Worm (Caenorhabditis elegans) whole organism, L4 larva: ENCODE results near the gene msp-32.

ENCODE experiments used
- F44E2.7 ChIP-seq: fragments of 200-800 bp; sonication (Bioruptor generic); IDR thresholded peaks from 2 replicates; pipeline ENCODE4 v2.1.2; 2022; ENCODE audit warnings: missing genetic modification characterization, missing compliant biosample characterization
- T20F7.1 ChIP-seq: fragments of 200-800 bp; sonication (Bioruptor generic); optimal IDR thresholded peaks from 2 replicates; lab custom pipeline; 2018; ENCODE audit warnings: mild to moderate bottlenecking, missing genetic modification characterization, missing compliant biosample characterization
- Y105C5A.15 ChIP-seq: fragments of 200-800 bp; sonication (Bioruptor generic); IDR thresholded peaks from 2 replicates; pipeline ENCODE4 v1.3.6; 2022; ENCODE audit warnings: missing genetic modification characterization, missing compliant biosample characterization
- ZK546.5 ChIP-seq, 2 experiments: sonication (generic microtip); optimal IDR thresholded peaks; 2 replicates each; lab custom pipeline; 2017; ENCODE audit warnings: missing biosample characterization in 2 of 2, missing genetic modification characterization in 2 of 2
- aly-2 ChIP-seq: sonication (generic microtip); optimal IDR thresholded peaks from 2 replicates; lab custom pipeline; 2018; ENCODE audit warnings: missing biosample characterization, missing genetic modification characterization
- arid-1 ChIP-seq: fragments of 200-800 bp; sonication (Bioruptor generic); conservative IDR thresholded peaks from 2 replicates; pipeline ENCODE4 v1.3.6; 2022; ENCODE audit warnings: missing genetic modification reagents, missing genetic modification characterization, missing compliant biosample characterization
- ceh-20 ChIP-seq: fragments of 200-800 bp; sonication (Bioruptor generic); IDR thresholded peaks from 2 replicates; pipeline ENCODE4 v1.3.6; 2022; ENCODE audit warnings: missing genetic modification reagents, missing genetic modification characterization, missing compliant biosample characterization
- ceh-82 ChIP-seq: sonication (generic microtip); optimal IDR thresholded peaks from 2 replicates; lab custom pipeline; 2017; ENCODE audit warnings: missing biosample characterization, missing genetic modification characterization
- ces-1 ChIP-seq: fragments of 150-350 bp; sonication (generic microtip); optimal IDR thresholded peaks from 4 replicates; lab custom pipeline; 2014; ENCODE audit warnings: missing biosample characterization, missing genetic modification reagents, missing genetic modification characterization
- ctbp-1 ChIP-seq: fragments of 200-800 bp; sonication (Bioruptor generic); IDR thresholded peaks from 2 replicates; pipeline ENCODE4 v1.3.6; 2022; ENCODE audit warnings: missing genetic modification reagents, missing genetic modification characterization, missing compliant biosample characterization
- daf-16 ChIP-seq, 3 experiments: sonication (generic microtip); optimal IDR thresholded peaks; 2 replicates each; lab custom pipeline; 2016 to 2017; ENCODE audit warnings: missing genetic modification characterization in 3 of 3, missing genetic modification reagents in 3 of 3, mild to moderate bottlenecking in 2 of 3, missing compliant biosample characterization in 2 of 3, missing biosample characterization in 1 of 3, moderate library complexity in 1 of 3
- daf-19 ChIP-seq: fragments of 200-800 bp; sonication (Bioruptor generic); conservative IDR thresholded peaks from 2 replicates; pipeline ENCODE4 v1.3.6; 2022; ENCODE audit warnings: missing genetic modification characterization, missing compliant biosample characterization
- daf-8 ChIP-seq: fragments of 200-800 bp; sonication (Bioruptor generic); IDR thresholded peaks from 2 replicates; pipeline ENCODE4 v1.3.6; 2022; ENCODE audit warnings: missing genetic modification characterization, missing compliant biosample characterization
- dmd-9 ChIP-seq: fragments of 200-800 bp; sonication (Bioruptor generic); IDR thresholded peaks from 2 replicates; pipeline ENCODE4 v1.3.6; 2022; ENCODE audit warnings: missing genetic modification reagents, missing genetic modification characterization, missing compliant biosample characterization
- dve-1 ChIP-seq: sonication (generic microtip); optimal IDR thresholded peaks from 2 replicates; lab custom pipeline; 2017; ENCODE audit warnings: antibody characterized with exemption, mild to moderate bottlenecking, missing genetic modification characterization, missing compliant biosample characterization; ENCODE audit not compliant: insufficient read depth
- egl-43 ChIP-seq: fragments of 200-800 bp; sonication (Bioruptor generic); IDR thresholded peaks from 2 replicates; pipeline ENCODE4 v1.3.6; 2022; ENCODE audit warnings: missing genetic modification reagents, missing genetic modification characterization, missing compliant biosample characterization
- hif-1 ChIP-seq, 2 experiments: sonication (generic microtip); optimal IDR thresholded peaks; 2 replicates each; lab custom pipeline; 2016 to 2017; ENCODE audit warnings: missing compliant biosample characterization in 2 of 2, missing genetic modification characterization in 2 of 2, missing genetic modification reagents in 2 of 2, missing genotype in 2 of 2, mild to moderate bottlenecking in 1 of 2
- hlh-30 ChIP-seq: sonication (generic microtip); optimal IDR thresholded peaks from 2 replicates; lab custom pipeline; 2017; ENCODE audit warnings: antibody characterized with exemption, mild to moderate bottlenecking, missing genetic modification characterization, missing compliant biosample characterization; ENCODE audit not compliant: insufficient read depth
- hmg-1.1 ChIP-seq: fragments of 200-800 bp; sonication (Bioruptor generic); IDR thresholded peaks from 2 replicates; pipeline ENCODE4 v1.3.6; 2022; ENCODE audit warnings: missing genetic modification reagents, missing genetic modification characterization, missing compliant biosample characterization
- jun-1 ChIP-seq: fragments of 150-350 bp; optimal IDR thresholded peaks from 2 replicates; lab custom pipeline; 2014; ENCODE audit warnings: missing biosample characterization, missing genetic modification reagents, missing genetic modification characterization
- lim-7 ChIP-seq: fragments of 200-800 bp; sonication (Bioruptor generic); IDR thresholded peaks from 2 replicates; pipeline ENCODE4 v1.3.6; 2022; ENCODE audit warnings: missing genetic modification characterization, missing compliant biosample characterization
- lin-1 ChIP-seq: fragments of 200-800 bp; sonication (Bioruptor generic); IDR thresholded peaks from 2 replicates; pipeline ENCODE4 v1.3.6; 2022; ENCODE audit warnings: missing genetic modification reagents, missing genetic modification characterization, missing compliant biosample characterization
- lsy-2 ChIP-seq, 2 experiments: fragments of 150-350 bp in 1 of 2; sonication (generic microtip) in 1 of 2; optimal IDR thresholded peaks; 2 replicates each; lab custom pipeline; 2014 to 2017; ENCODE audit warnings: missing biosample characterization in 2 of 2, missing genetic modification characterization in 2 of 2
- madf-5 ChIP-seq, 2 experiments: fragments of 200-800 bp; sonication (Bioruptor generic); IDR thresholded peaks; 2 replicates each; pipeline ENCODE4 v1.3.6; 2022; ENCODE audit warnings: missing compliant biosample characterization in 2 of 2, missing genetic modification characterization in 2 of 2
- madf-9 ChIP-seq: fragments of 200-800 bp; sonication (Bioruptor generic); conservative IDR thresholded peaks from 2 replicates; pipeline ENCODE4 v1.3.6; 2022; ENCODE audit warnings: missing genetic modification reagents, missing genetic modification characterization, missing compliant biosample characterization
- mdt-29 ChIP-seq: fragments of 200-800 bp; sonication (Bioruptor generic); IDR thresholded peaks from 2 replicates; pipeline ENCODE4 v1.3.6; 2022; ENCODE audit warnings: missing genetic modification reagents, missing genetic modification characterization, missing compliant biosample characterization
- mep-1 ChIP-seq: fragments of 150-350 bp; sonication (generic microtip); optimal IDR thresholded peaks from 3 replicates; lab custom pipeline; 2014; ENCODE audit warnings: missing biosample characterization, missing genetic modification characterization
- mes-2 ChIP-seq: sonication (generic microtip); optimal IDR thresholded peaks from 2 replicates; lab custom pipeline; 2016; ENCODE audit warnings: missing genotype, mild to moderate bottlenecking, missing genetic modification characterization, missing compliant biosample characterization; ENCODE audit not compliant: poor library complexity, severe bottlenecking
- nhr-102 ChIP-seq: sonication (generic microtip); optimal IDR thresholded peaks from 2 replicates; lab custom pipeline; 2016; ENCODE audit warnings: mild to moderate bottlenecking, missing genetic modification characterization, moderate library complexity, missing compliant biosample characterization
- nhr-11 ChIP-seq: fragments of 150-350 bp; optimal IDR thresholded peaks from 2 replicates; lab custom pipeline; 2014; ENCODE audit warnings: missing biosample characterization, missing genetic modification characterization
- nhr-25 ChIP-seq: sonication (generic microtip); optimal IDR thresholded peaks from 2 replicates; lab custom pipeline; 2017; ENCODE audit warnings: missing genetic modification characterization, mild to moderate bottlenecking, missing compliant biosample characterization, antibody characterized with exemption, moderate library complexity, borderline replicate concordance; ENCODE audit not compliant: insufficient read depth
- nhr-41 ChIP-seq: fragments of 200-800 bp; sonication (Bioruptor generic); IDR thresholded peaks from 2 replicates; pipeline ENCODE4 v1.3.6; 2022; ENCODE audit warnings: missing genetic modification reagents, missing genetic modification characterization, missing compliant biosample characterization
- nhr-76 ChIP-seq: fragments of 150-350 bp; optimal IDR thresholded peaks from 2 replicates; lab custom pipeline; 2014; ENCODE audit warnings: missing biosample characterization, missing genetic modification characterization
- nhr-77 ChIP-seq: fragments of 150-350 bp; optimal IDR thresholded peaks from 2 replicates; lab custom pipeline; 2014; ENCODE audit warnings: missing biosample characterization, missing genetic modification characterization
- php-3 ChIP-seq: fragments of 200-800 bp; sonication (Bioruptor generic); IDR thresholded peaks from 2 replicates; pipeline ENCODE4 v1.3.6; 2022; ENCODE audit warnings: missing genetic modification reagents, missing genetic modification characterization, missing compliant biosample characterization
- rbr-2 ChIP-seq: sonication (generic microtip); optimal IDR thresholded peaks from 2 replicates; lab custom pipeline; 2016; ENCODE audit warnings: missing genotype, missing genetic modification characterization, missing compliant biosample characterization
- saeg-2 ChIP-seq: fragments of 200-800 bp; sonication (Bioruptor generic); IDR thresholded peaks from 2 replicates; pipeline ENCODE4 v1.3.6; 2022; ENCODE audit warnings: missing genetic modification reagents, missing genetic modification characterization, missing compliant biosample characterization
- sdz-12 ChIP-seq: fragments of 200-800 bp; sonication (Bioruptor generic); optimal IDR thresholded peaks from 2 replicates; lab custom pipeline; 2018; ENCODE audit warnings: mild to moderate bottlenecking, missing genetic modification characterization, missing compliant biosample characterization
- set-16 ChIP-seq: fragments of 200-800 bp; sonication (Bioruptor generic); IDR thresholded peaks from 2 replicates; pipeline ENCODE4 v1.3.6; 2022; ENCODE audit warnings: missing genetic modification reagents, missing genetic modification characterization, missing compliant biosample characterization
- skn-1 ChIP-seq: fragments of 150-350 bp; optimal IDR thresholded peaks from 2 replicates; lab custom pipeline; 2014; ENCODE audit warnings: missing biosample characterization, missing genetic modification characterization
- snpc-4 ChIP-seq: fragments of 150-350 bp; optimal IDR thresholded peaks from 2 replicates; lab custom pipeline; 2014; ENCODE audit warnings: missing biosample characterization, missing genetic modification characterization
- spr-1 ChIP-seq: sonication (generic microtip); optimal IDR thresholded peaks from 2 replicates; lab custom pipeline; 2016; ENCODE audit warnings: mild to moderate bottlenecking, missing genetic modification characterization, missing compliant biosample characterization
- spr-3 ChIP-seq: fragments of 200-800 bp; sonication (Bioruptor generic); optimal IDR thresholded peaks from 2 replicates; lab custom pipeline; 2018; ENCODE audit warnings: mild to moderate bottlenecking, missing genetic modification characterization, missing compliant biosample characterization
- tra-1 ChIP-seq: fragments of 200-800 bp; sonication (Bioruptor generic); IDR thresholded peaks from 2 replicates; pipeline ENCODE4 v1.3.6; 2022; ENCODE audit warnings: missing genetic modification reagents, missing genetic modification characterization, missing compliant biosample characterization
- ztf-11 ChIP-seq: fragments of 150-350 bp; optimal IDR thresholded peaks from 2 replicates; lab custom pipeline; 2014; ENCODE audit warnings: missing biosample characterization, missing genetic modification characterization

msp-32 gene

ce11 chrII:4941541-4942206 is 43.0 kb downstream of the msp-32 start, which contains the start of gene ZK546.19 (continued):
- TF ChIP-seq daf-16 (GFP tag; optimal IDR thresholded peaks at IDR 0.05; lab: Kevin White, UChicago) (peak in 1 of 2 experiments; percentile 39), daf-16 (tag; optimal IDR thresholded peaks at IDR 0.05; lab: Kevin White, UChicago) (peak; percentile 70)

ce11 chrII:4942397-4942796 is 43.8 kb downstream of the msp-32 start:
- TF ChIP-seq nhr-76 (tag; lab: Kevin White, UChicago), result no peak
- TF ChIP-seq madf-9 (GFP tag; lab: Robert Waterston, UW), result peak; percentile 63; the same call in 1 of the 2 replicates
- peak; percentile 22; the same call in 1 of the 2 replicates for TF ChIP-seq lin-1 (GFP tag; lab: Robert Waterston, UW)
- no peak for TF ChIP-seq ztf-11 (tag; lab: Kevin White, UChicago)
- no peak for TF ChIP-seq ZK546.5 (tag; optimal IDR thresholded peaks at IDR 0.05; lab: Kevin White, UChicago)
- peak; percentile 39 for TF ChIP-seq T20F7.1 (GFP tag; lab: Kevin White, UChicago)
- TF ChIP-seq hmg-1.1 (GFP tag; lab: Robert Waterston, UW), result peak; percentile 65
- no peak for TF ChIP-seq sdz-12
- peak; percentile 43 for TF ChIP-seq php-3 (GFP tag; lab: Robert Waterston, UW)
- TF ChIP-seq madf-5 (GFP tag; IDR thresholded peaks at IDR 0.05; lab: Robert Waterston, UW), result peak; percentile 38 to 67; a peak in 2 of 4 replicates
- TF ChIP-seq dve-1 (tag; lab: Kevin White, UChicago), result peak; percentile 23
- TF ChIP-seq spr-1 (tag; lab: Kevin White, UChicago), result peak; percentile 59
- TF ChIP-seq rbr-2, result peak; percentile 42
- TF ChIP-seq lsy-2 (tag; optimal IDR thresholded peaks at IDR 0.05; lab: Kevin White, UChicago), result peak in 1 of 2 experiments; percentile 16
- TF ChIP-seq hif-1 (tag; optimal IDR thresholded peaks at IDR 0.05; lab: Kevin White, UChicago), result peak in 1 of 2 experiments; percentile 32
- peak; percentile 0 for TF ChIP-seq nhr-102 (tag; lab: Kevin White, UChicago)
- TF ChIP-seq ceh-20 (GFP tag; lab: Robert Waterston, UW), result no peak
- TF ChIP-seq daf-8 (GFP tag; lab: Robert Waterston, UW), result 0 out of 2 replicates have a peak, but pooled peaks have one; percentile 74
- TF ChIP-seq arid-1 (GFP tag; lab: Robert Waterston, UW), result peak; percentile 84
- TF ChIP-seq ces-1 (GFP tag; lab: Kevin White, UChicago), result no peak
- peak; percentile 27 for TF ChIP-seq mep-1 (tag; lab: Kevin White, UChicago)
- peak; percentile 65 for TF ChIP-seq set-16
- TF ChIP-seq egl-43 (GFP tag; lab: Robert Waterston, UW), result peak; percentile 82
- TF ChIP-seq nhr-25 (tag; lab: Kevin White, UChicago), result peak; percentile 57
- TF ChIP-seq F44E2.7, result peak; percentile 66; the same call in 1 of the 2 replicates
- peak; percentile 6 for TF ChIP-seq nhr-11
- 0 out of 2 replicates have a peak, but pooled peaks have one; percentile 10 for TF ChIP-seq Y105C5A.15 (GFP tag; lab: Robert Waterston, UW)
- 0 out of 2 replicates have a peak, but pooled peaks have one; percentile 30 for TF ChIP-seq nhr-41 (GFP tag; lab: Robert Waterston, UW)
- peak; percentile 53 for TF ChIP-seq aly-2 (tag; lab: Kevin White, UChicago)
- TF ChIP-seq spr-3 (GFP tag; lab: Kevin White, UChicago), result peak; percentile 36
- TF ChIP-seq mdt-29, result peak; percentile 58; the same call in 1 of the 2 replicates
- peak; percentile 37 for TF ChIP-seq hlh-30 (tag; lab: Kevin White, UChicago)
- TF ChIP-seq daf-19 (GFP tag; lab: Robert Waterston, UW), result peak; percentile 71
- 0 out of 2 replicates have a peak, but pooled peaks have one; percentile 77 for TF ChIP-seq saeg-2 (GFP tag; lab: Robert Waterston, UW)
- TF ChIP-seq dmd-9 (GFP tag; lab: Robert Waterston, UW), result peak; percentile 72; the same call in 1 of the 2 replicates
- TF ChIP-seq ceh-82, result no peak
- TF ChIP-seq tra-1 (GFP tag; lab: Robert Waterston, UW), result peak; percentile 68; the same call in 1 of the 2 replicates
- TF ChIP-seq jun-1, result peak; percentile 6
- peak; percentile 79 for TF ChIP-seq ctbp-1 (GFP tag; lab: Robert Waterston, UW)
- no peak for TF ChIP-seq nhr-77
- TF ChIP-seq mes-2 (tag; lab: Kevin White, UChicago), result peak; percentile 79
- TF ChIP-seq lim-7 (GFP tag; lab: Robert Waterston, UW), result peak; percentile 74
- TF ChIP-seq snpc-4, result no peak
- TF ChIP-seq skn-1 (tag; lab: Kevin White, UChicago), result no peak
